Fruit fly (Drosophila melanogaster) whole organism, embryonic: Measurements from ENCODE around the gene Datp.

Experiments used
- Abd-B ChIP-seq: fragments of 200-800 bp; sonication (Bioruptor generic); optimal IDR thresholded peaks from 2 replicates; lab custom pipeline; 2018; ENCODE audit warnings: missing biosample characterization, mild to moderate bottlenecking, missing genetic modification characterization, moderate library complexity
- Antp ChIP-seq: fragments of 200-800 bp; sonication (Bioruptor generic); optimal IDR thresholded peaks from 3 replicates; lab custom pipeline; 2016; ENCODE audit warnings: missing biosample characterization, missing genetic modification characterization
- Asciz ChIP-seq: fragments of 200-800 bp; sonication (Bioruptor generic); optimal IDR thresholded peaks from 2 replicates; lab custom pipeline; 2017; ENCODE audit warnings: missing biosample characterization, mild to moderate bottlenecking, missing genetic modification characterization, missing genetic modification reagents
- CG10654 ChIP-seq: fragments of 200-800 bp; sonication (Bioruptor generic); optimal IDR thresholded peaks from 2 replicates; lab custom pipeline; 2016; ENCODE audit warnings: missing biosample characterization, missing genetic modification characterization
- CG11696 ChIP-seq: fragments of 200-800 bp; sonication (Bioruptor generic); IDR thresholded peaks from 2 replicates; pipeline ENCODE4 v1.3.6; 2022; ENCODE audit warnings: missing biosample characterization, missing genetic modification characterization
- CG12236 ChIP-seq: fragments of 200-800 bp; sonication (Bioruptor generic); optimal IDR thresholded peaks from 2 replicates; lab custom pipeline; 2016; ENCODE audit warnings: missing biosample characterization, missing genetic modification characterization
- CG12744 ChIP-seq: fragments of 200-800 bp; sonication (Bioruptor generic); optimal IDR thresholded peaks from 2 replicates; lab custom pipeline; 2016; ENCODE audit warnings: missing biosample characterization, missing genetic modification characterization
- CG13624 ChIP-seq: fragments of 200-800 bp; sonication (Bioruptor generic); optimal IDR thresholded peaks from 2 replicates; lab custom pipeline; 2016; ENCODE audit warnings: missing biosample characterization, missing genetic modification characterization
- CG14050 ChIP-seq: fragments of 200-800 bp; sonication (Bioruptor generic); IDR thresholded peaks from 3 replicates; pipeline ENCODE4 v1.3.6; 2022; ENCODE audit warnings: missing biosample characterization, missing genetic modification characterization
- CG14710 ChIP-seq: fragments of 200-800 bp; sonication (Bioruptor generic); optimal IDR thresholded peaks from 3 replicates; lab custom pipeline; 2019; ENCODE audit warnings: missing biosample characterization, mild to moderate bottlenecking, missing genetic modification characterization, moderate library complexity
- CG16863 ChIP-seq: fragments of 200-800 bp; sonication (Bioruptor generic); optimal IDR thresholded peaks from 3 replicates; lab custom pipeline; 2016; ENCODE audit warnings: missing biosample characterization, missing genetic modification characterization
- CG18476 ChIP-seq: fragments of 200-800 bp; sonication (Bioruptor generic); optimal IDR thresholded peaks from 2 replicates; lab custom pipeline; 2016; ENCODE audit warnings: missing biosample characterization, mild to moderate bottlenecking, missing genetic modification characterization
- CG4404 ChIP-seq: fragments of 200-800 bp; sonication (Bioruptor generic); IDR thresholded peaks from 2 replicates; pipeline ENCODE4 v1.3.6; 2022; ENCODE audit warnings: missing biosample characterization, missing genetic modification characterization
- CG6791 ChIP-seq: fragments of 200-800 bp; sonication (Bioruptor generic); IDR thresholded peaks from 3 replicates; pipeline ENCODE4 v1.3.6; 2022; ENCODE audit warnings: missing biosample characterization, missing genetic modification characterization; ENCODE audit not compliant: partially characterized antibody
- CG7271 ChIP-seq: fragments of 200-800 bp; sonication (Bioruptor generic); optimal IDR thresholded peaks from 2 replicates; lab custom pipeline; 2018; ENCODE audit warnings: missing biosample characterization, mild to moderate bottlenecking, missing genetic modification characterization, moderate library complexity
- CG7786 ChIP-seq: fragments of 200-800 bp; sonication (Bioruptor generic); optimal IDR thresholded peaks from 2 replicates; lab custom pipeline; 2016; ENCODE audit warnings: missing biosample characterization, missing genetic modification characterization
- CG9817 ChIP-seq: fragments of 200-800 bp; sonication (Bioruptor generic); optimal IDR thresholded peaks from 2 replicates; lab custom pipeline; 2018; ENCODE audit warnings: missing biosample characterization, mild to moderate bottlenecking, missing genetic modification characterization, moderate library complexity
- Dip3 ChIP-seq: fragments of 200-800 bp; sonication (Bioruptor generic); optimal IDR thresholded peaks from 3 replicates; lab custom pipeline; 2016; ENCODE audit warnings: missing biosample characterization, missing genetic modification characterization
- GATAe ChIP-seq: fragments of 200-800 bp; sonication (Bioruptor generic); conservative IDR thresholded peaks from 2 replicates; pipeline ENCODE4 v1.3.6; 2022; ENCODE audit warnings: missing biosample characterization, missing genetic modification characterization
- Gsc ChIP-seq: fragments of 200-800 bp; sonication (Bioruptor generic); IDR thresholded peaks from 2 replicates; pipeline ENCODE4 v1.3.6; 2022; ENCODE audit warnings: missing biosample characterization, missing genetic modification characterization
- H2.0 ChIP-seq: fragments of 200-800 bp; sonication (Bioruptor generic); IDR thresholded peaks from 2 replicates; pipeline ENCODE4 v1.3.6; 2022; ENCODE audit warnings: missing biosample characterization, missing genetic modification characterization
- HmgZ ChIP-seq: fragments of 200-800 bp; sonication (Bioruptor generic); optimal IDR thresholded peaks from 2 replicates; lab custom pipeline; 2018; ENCODE audit warnings: missing biosample characterization, mild to moderate bottlenecking, missing genetic modification characterization
- Hsf ChIP-seq: fragments of 200-800 bp; sonication (Bioruptor generic); optimal IDR thresholded peaks from 3 replicates; lab custom pipeline; 2016; ENCODE audit warnings: missing biosample characterization, missing genetic modification characterization
- Lhr ChIP-seq: fragments of 200-800 bp; sonication (Bioruptor generic); optimal IDR thresholded peaks from 3 replicates; lab custom pipeline; 2017; ENCODE audit warnings: mild to moderate bottlenecking, missing biosample characterization, missing genetic modification reagents, missing genetic modification characterization
- Pdp1 ChIP-seq, 2 experiments: fragments of 200-800 bp; sonication (Bioruptor generic); optimal IDR thresholded peaks; 3 replicates each; lab custom pipeline; 2016; ENCODE audit warnings: missing biosample characterization in 2 of 2, missing genetic modification characterization in 2 of 2, mild to moderate bottlenecking in 1 of 2, moderate library complexity in 1 of 2
- Ssrp ChIP-seq: fragments of 200-800 bp; sonication (Bioruptor generic); optimal IDR thresholded peaks from 2 replicates; lab custom pipeline; 2018; ENCODE audit warnings: missing biosample characterization, mild to moderate bottlenecking, missing genetic modification characterization, moderate library complexity
- Stat92E ChIP-seq, 3 experiments: fragments of >200 bp in 2 of 3; fragments of 200-800 bp in 1 of 3; sonication (Bioruptor generic) in 1 of 3; optimal IDR thresholded peaks; 2 replicates each; lab custom pipeline; 2017 to 2019; ENCODE audit warnings: missing biosample characterization in 3 of 3, missing genetic modification characterization in 3 of 3, mild to moderate bottlenecking in 1 of 3, moderate library complexity in 1 of 3
- aop ChIP-seq: fragments of 200-800 bp; sonication (Bioruptor generic); IDR thresholded peaks from 2 replicates; pipeline ENCODE4 v1.3.6; 2022; ENCODE audit warnings: missing biosample characterization, missing genetic modification characterization
- ase ChIP-seq: fragments of 200-800 bp; sonication (Bioruptor generic); IDR thresholded peaks from 3 replicates; pipeline ENCODE4 v1.3.6; 2022; ENCODE audit warnings: missing biosample characterization, missing genetic modification characterization
- ato ChIP-seq: fragments of 200-800 bp; sonication (Bioruptor generic); IDR thresholded peaks from 2 replicates; pipeline ENCODE4 v1.3.6; 2022; ENCODE audit warnings: missing biosample characterization, missing genetic modification characterization; ENCODE audit not compliant: partially characterized antibody
- bigmax ChIP-seq: fragments of 200-800 bp; sonication (Bioruptor generic); optimal IDR thresholded peaks from 2 replicates; lab custom pipeline; 2018; ENCODE audit warnings: missing biosample characterization, mild to moderate bottlenecking, missing genetic modification characterization
- ci ChIP-seq: fragments of 200-800 bp; sonication (Bioruptor generic); IDR thresholded peaks from 3 replicates; pipeline ENCODE4 v1.3.6; 2022; ENCODE audit warnings: missing biosample characterization, missing genetic modification characterization
- croc ChIP-seq: fragments of 200-800 bp; sonication (Bioruptor generic); conservative IDR thresholded peaks from 3 replicates; pipeline ENCODE4 v1.3.6; 2022; ENCODE audit warnings: missing biosample characterization, missing genetic modification characterization
- dm ChIP-seq: fragments of 200-800 bp; sonication (Bioruptor generic); optimal IDR thresholded peaks from 3 replicates; lab custom pipeline; 2016; ENCODE audit warnings: missing biosample characterization, missing genetic modification characterization
- fd64A ChIP-seq: fragments of 200-800 bp; sonication (Bioruptor generic); optimal IDR thresholded peaks from 3 replicates; lab custom pipeline; 2018; ENCODE audit warnings: missing biosample characterization, mild to moderate bottlenecking, missing genetic modification characterization
- gce ChIP-seq: fragments of 200-800 bp; sonication (Bioruptor generic); IDR thresholded peaks from 3 replicates; pipeline ENCODE4 v1.3.6; 2022; ENCODE audit warnings: missing biosample characterization, missing genetic modification characterization
- gem ChIP-seq: fragments of 200-800 bp; sonication (Bioruptor generic); optimal IDR thresholded peaks from 2 replicates; lab custom pipeline; 2019; ENCODE audit warnings: missing biosample characterization, mild to moderate bottlenecking, missing genetic modification characterization, moderate library complexity
- gfzf ChIP-seq: fragments of 200-800 bp; sonication (Bioruptor generic); optimal IDR thresholded peaks from 2 replicates; lab custom pipeline; 2016; ENCODE audit warnings: missing biosample characterization, mild to moderate bottlenecking, missing genetic modification characterization, moderate library complexity
- hth ChIP-seq: fragments of >200 bp; optimal IDR thresholded peaks from 2 replicates; lab custom pipeline; 2017; ENCODE audit warnings: inconsistent platforms
- lbe ChIP-seq: fragments of 200-800 bp; sonication (Bioruptor generic); optimal IDR thresholded peaks from 2 replicates; lab custom pipeline; 2016; ENCODE audit warnings: missing biosample characterization, mild to moderate bottlenecking, missing genetic modification characterization
- maf-S ChIP-seq: fragments of 200-800 bp; sonication (Bioruptor generic); optimal IDR thresholded peaks from 2 replicates; lab custom pipeline; 2016; ENCODE audit warnings: missing biosample characterization, missing genetic modification characterization
- phol ChIP-seq: fragments of 200-800 bp; sonication (Bioruptor generic); optimal IDR thresholded peaks from 3 replicates; lab custom pipeline; 2018; ENCODE audit warnings: missing biosample characterization, mild to moderate bottlenecking, missing genetic modification characterization, moderate library complexity
- pzg ChIP-seq: fragments of 200-800 bp; sonication (Bioruptor generic); optimal IDR thresholded peaks from 3 replicates; lab custom pipeline; 2018; ENCODE audit warnings: missing biosample characterization, mild to moderate bottlenecking, missing genetic modification characterization, moderate library complexity
- row ChIP-seq: fragments of 200-800 bp; sonication (Bioruptor generic); IDR thresholded peaks from 3 replicates; pipeline ENCODE4 v1.3.6; 2022; ENCODE audit warnings: missing biosample characterization, missing genetic modification characterization
- sim ChIP-seq: fragments of 200-800 bp; sonication (Bioruptor generic); IDR thresholded peaks from 2 replicates; pipeline ENCODE4 v1.3.6; 2022; ENCODE audit warnings: missing biosample characterization, missing genetic modification characterization
- tio ChIP-seq: fragments of 200-800 bp; sonication (Bioruptor generic); optimal IDR thresholded peaks from 2 replicates; lab custom pipeline; 2017; ENCODE audit warnings: missing biosample characterization, missing genetic modification characterization, inconsistent platforms
- vfl ChIP-seq: fragments of 200-800 bp; sonication (Bioruptor generic); optimal IDR thresholded peaks from 2 replicates; lab custom pipeline; 2016; ENCODE audit warnings: missing biosample characterization, missing genetic modification characterization
- zfh2 ChIP-seq: fragments of 200-800 bp; sonication (Bioruptor generic); optimal IDR thresholded peaks from 2 replicates; lab custom pipeline; 2016; ENCODE audit warnings: missing biosample characterization, missing genetic modification characterization

Datp gene

dm6 chr2L:9918020-9918959 lies 20.3 kb downstream of the Datp start, which contains the start of the genes CG5885 and CG4598 (continued):
- TF ChIP-seq croc (GFP tag; lab: Robert Waterston, UW) (0 out of 3 replicates have a peak, but pooled peaks have one; percentile 25), H2.0 (GFP tag; lab: Robert Waterston, UW) (peak; percentile 65; the same call in 1 of the 2 replicates), CG16863 (GFP tag; lab: Kevin White, UChicago) (peak; percentile 27), Asciz (GFP tag; lab: Kevin White, UChicago) (peak; percentile 31), HmgZ (tag; lab: Kevin White, UChicago) (peak; percentile 55), CG7271 (tag; lab: Kevin White, UChicago) (no peak), CG14050 (GFP tag; lab: Robert Waterston, UW) (no peak; the same call in 1 of the 3 replicates), CG12744 (GFP tag; lab: Kevin White, UChicago) (no peak), pzg (peak; percentile 90), Ssrp (tag; lab: Kevin White, UChicago) (peak; percentile 70), Stat92E (GFP tag; optimal IDR thresholded peaks at IDR 0.05; lab: Kevin White, UChicago) (peak in 1 of 3 experiments; percentile 52), ci (GFP tag; lab: Robert Waterston, UW) (peak; percentile 85), Lhr (peak; percentile 44), gem (tag; lab: Kevin White, UChicago) (peak; percentile 87), CG9817 (tag; lab: Kevin White, UChicago) (peak; percentile 34), Dip3 (GFP tag; lab: Kevin White, UChicago) (peak; percentile 21), Antp (GFP tag; lab: Kevin White, UChicago) (peak; percentile 59), lbe (GFP tag; lab: Kevin White, UChicago) (peak; percentile 53), GATAe (GFP tag; lab: Robert Waterston, UW) (no peak), Pdp1 (GFP tag; optimal IDR thresholded peaks at IDR 0.05; lab: Kevin White, UChicago) (peak; percentile 16 to 68), maf-S (GFP tag; lab: Kevin White, UChicago) (peak; percentile 40), ato (peak; percentile 51; the same call in 1 of the 2 replicates), CG13624 (GFP tag; lab: Kevin White, UChicago) (peak; percentile 32), CG12236 (no peak), gfzf (GFP tag; lab: Kevin White, UChicago) (peak; percentile 50), CG18476 (GFP tag; lab: Kevin White, UChicago) (no peak), Hsf (GFP tag; lab: Kevin White, UChicago) (peak; percentile 38), gce (GFP tag; lab: Robert Waterston, UW) (no peak), CG10654 (GFP tag; lab: Kevin White, UChicago) (peak; percentile 39), dm (GFP tag; lab: Kevin White, UChicago) (no peak), sim (GFP tag; lab: Robert Waterston, UW) (no peak; the same call in 1 of the 2 replicates), vfl (GFP tag; lab: Kevin White, UChicago) (peak; percentile 40), Gsc (GFP tag; lab: Robert Waterston, UW) (no peak), row (GFP tag; lab: Robert Waterston, UW) (peak; percentile 81), hth (lab: Kevin White, UChicago) (no peak), Abd-B (GFP tag; lab: Kevin White, UChicago) (peak; percentile 44), CG7786 (GFP tag; lab: Kevin White, UChicago) (peak; percentile 41), CG14710 (peak; percentile 64), aop (GFP tag; lab: Robert Waterston, UW) (no peak), bigmax (no peak), CG4404 (GFP tag; lab: Robert Waterston, UW) (no peak), ase (GFP tag; lab: Robert Waterston, UW) (peak; percentile 44; the same call in 1 of the 3 replicates), CG6791 (GFP tag; lab: Robert Waterston, UW) (peak; percentile 78), phol (tag; lab: Kevin White, UChicago) (peak; percentile 69), CG11696 (GFP tag; lab: Robert Waterston, UW) (0 out of 2 replicates have a peak, but pooled peaks have one; percentile 28), zfh2 (GFP tag; lab: Kevin White, UChicago) (peak; percentile 51), fd64A (GFP tag; lab: Kevin White, UChicago) (no peak), tio (GFP tag; lab: Kevin White, UChicago) (no peak)
